Worm (Caenorhabditis elegans) whole organism, L1 larva: ENCODE measurements around the gene pak-2.
A peak's percentile ranks its signal among the peaks of the same experiment; 100 is the strongest.

ENCODE experiments used
- C04F5.9 ChIP-seq: sonication (generic microtip); optimal IDR thresholded peaks from 2 replicates; lab custom pipeline; 2016; ENCODE audit warnings: missing genetic modification characterization, missing compliant biosample characterization
- C16A3.4 ChIP-seq: fragments of 150-350 bp; optimal IDR thresholded peaks from 2 replicates; lab custom pipeline; 2014; ENCODE audit warnings: missing biosample characterization, missing genetic modification characterization
- C34B4.2 ChIP-seq: sonication (generic microtip); optimal IDR thresholded peaks from 2 replicates; lab custom pipeline; 2017; ENCODE audit warnings: mild to moderate bottlenecking, missing genetic modification characterization, missing compliant biosample characterization
- Y116A8C.19 ChIP-seq: sonication (generic microtip); optimal IDR thresholded peaks from 2 replicates; lab custom pipeline; 2016; ENCODE audit warnings: missing compliant biosample characterization, missing genetic modification characterization, borderline replicate concordance
- alr-1 ChIP-seq: fragments of 200-800 bp; sonication (Bioruptor generic); optimal IDR thresholded peaks from 2 replicates; lab custom pipeline; 2018; ENCODE audit warnings: borderline replicate concordance, mild to moderate bottlenecking, missing genetic modification characterization, missing compliant biosample characterization
- ama-1 ChIP-seq: fragments of 150-350 bp; optimal IDR thresholded peaks from 2 replicates; lab custom pipeline; 2014
- ceh-8 ChIP-seq: fragments of 200-800 bp; sonication (Bioruptor generic); optimal IDR thresholded peaks from 2 replicates; lab custom pipeline; 2018; ENCODE audit warnings: mild to moderate bottlenecking, missing genetic modification characterization, moderate library complexity, missing compliant biosample characterization
- ceh-82 ChIP-seq, 3 experiments: fragments of 150-350 bp in 1 of 3; sonication (generic microtip) in 2 of 3; optimal IDR thresholded peaks; 2 replicates each; lab custom pipeline; 2014 to 2017; ENCODE audit warnings: missing biosample characterization in 3 of 3, missing genetic modification characterization in 3 of 3
- ceh-88 ChIP-seq: fragments of 200-800 bp; sonication (Bioruptor generic); IDR thresholded peaks from 2 replicates; pipeline ENCODE4 v1.3.6; 2022; ENCODE audit warnings: missing genetic modification characterization, missing compliant biosample characterization
- dsc-1 ChIP-seq: sonication (generic microtip); optimal IDR thresholded peaks from 2 replicates; lab custom pipeline; 2016; ENCODE audit warnings: mild to moderate bottlenecking, missing genetic modification characterization, missing compliant biosample characterization
- efl-1 ChIP-seq, 4 experiments: fragments of 150-350 bp; optimal IDR thresholded peaks in 3 of 4; peaks in 1 of 4; 1 replicate in 1 of 4; 2 replicates in 3 of 4; lab custom pipeline; 2014; ENCODE audit warnings: missing biosample characterization in 2 of 4, missing genetic modification characterization in 2 of 4, missing genetic modification reagents in 2 of 4
- efl-3 ChIP-seq: fragments of 200-800 bp; sonication (Bioruptor generic); optimal IDR thresholded peaks from 2 replicates; lab custom pipeline; 2018; ENCODE audit warnings: mild to moderate bottlenecking, missing genetic modification characterization, missing compliant biosample characterization
- ets-5 ChIP-seq: fragments of 200-800 bp; sonication (Bioruptor generic); IDR thresholded peaks from 2 replicates; pipeline ENCODE4 v1.3.6; 2022; ENCODE audit warnings: missing genetic modification characterization, missing compliant biosample characterization
- fkh-4 ChIP-seq: sonication (generic microtip); optimal IDR thresholded peaks from 2 replicates; lab custom pipeline; 2016; ENCODE audit warnings: missing compliant biosample characterization, missing genetic modification characterization, borderline replicate concordance
- grh-1 ChIP-seq: fragments of 200-800 bp; sonication (Bioruptor generic); IDR thresholded peaks from 2 replicates; pipeline ENCODE4 v1.3.6; 2022; ENCODE audit warnings: missing genetic modification reagents, missing genetic modification characterization, missing compliant biosample characterization
- hlh-4 ChIP-seq: sonication (generic microtip); optimal IDR thresholded peaks from 2 replicates; lab custom pipeline; 2016; ENCODE audit warnings: mild to moderate bottlenecking, missing genetic modification characterization, missing compliant biosample characterization
- hpl-2 ChIP-seq: fragments of 150-350 bp; optimal IDR thresholded peaks from 2 replicates; lab custom pipeline; 2014; ENCODE audit warnings: missing biosample characterization, missing genetic modification reagents, missing genetic modification characterization
- irx-1 ChIP-seq: sonication (generic microtip); optimal IDR thresholded peaks from 2 replicates; lab custom pipeline; 2016; ENCODE audit warnings: missing genetic modification characterization, missing compliant biosample characterization
- lin-13 ChIP-seq: fragments of 150-350 bp; optimal IDR thresholded peaks from 2 replicates; lab custom pipeline; 2014; ENCODE audit warnings: missing biosample characterization, missing genetic modification reagents, missing genetic modification characterization
- lin-39 ChIP-seq: fragments of 150-350 bp; optimal IDR thresholded peaks from 2 replicates; lab custom pipeline; 2014; ENCODE audit warnings: missing biosample characterization, missing genetic modification reagents, missing genetic modification characterization
- mdl-1 ChIP-seq, 2 experiments: fragments of 150-350 bp; optimal IDR thresholded peaks; 2 replicates each; lab custom pipeline; 2014 to 2017; ENCODE audit warnings: missing biosample characterization in 2 of 2, missing genetic modification characterization in 2 of 2, inconsistent platforms in 1 of 2
- mef-2 ChIP-seq: fragments of 150-350 bp; optimal IDR thresholded peaks from 2 replicates; lab custom pipeline; 2014; ENCODE audit warnings: missing biosample characterization, missing genetic modification characterization
- mep-1 ChIP-seq: fragments of 150-350 bp; optimal IDR thresholded peaks from 2 replicates; lab custom pipeline; 2014; ENCODE audit warnings: missing biosample characterization, missing genetic modification characterization
- nhr-11 ChIP-seq: fragments of 150-350 bp; optimal IDR thresholded peaks from 2 replicates; lab custom pipeline; 2014; ENCODE audit warnings: missing biosample characterization, missing genetic modification characterization
- nhr-12 ChIP-seq: sonication (generic microtip); optimal IDR thresholded peaks from 2 replicates; lab custom pipeline; 2017; ENCODE audit warnings: missing biosample characterization, missing genetic modification characterization
- nhr-19 ChIP-seq: fragments of 200-800 bp; sonication (Bioruptor generic); conservative IDR thresholded peaks from 2 replicates; pipeline ENCODE4 v1.3.6; 2022; ENCODE audit warnings: missing genetic modification characterization, missing compliant biosample characterization
- nhr-20 ChIP-seq: sonication (generic microtip); optimal IDR thresholded peaks from 2 replicates; lab custom pipeline; 2016; ENCODE audit warnings: mild to moderate bottlenecking, missing genetic modification characterization, missing compliant biosample characterization
- nhr-237 ChIP-seq: fragments of 150-350 bp; optimal IDR thresholded peaks from 2 replicates; lab custom pipeline; 2014; ENCODE audit warnings: missing biosample characterization, missing genetic modification characterization
- nhr-28 ChIP-seq: fragments of 150-350 bp; optimal IDR thresholded peaks from 2 replicates; lab custom pipeline; 2014; ENCODE audit warnings: missing biosample characterization, missing genetic modification characterization
- nhr-71 ChIP-seq: sonication (generic microtip); optimal IDR thresholded peaks from 2 replicates; lab custom pipeline; 2016; ENCODE audit warnings: mild to moderate bottlenecking, missing genetic modification characterization, moderate library complexity, missing compliant biosample characterization
- nhr-76 ChIP-seq: sonication (generic microtip); optimal IDR thresholded peaks from 2 replicates; lab custom pipeline; 2017; ENCODE audit warnings: missing biosample characterization, missing genetic modification characterization
- nhr-77 ChIP-seq: fragments of 150-350 bp; optimal IDR thresholded peaks from 2 replicates; lab custom pipeline; 2014; ENCODE audit warnings: missing biosample characterization, missing genetic modification characterization
- nhr-85 ChIP-seq: sonication (generic microtip); peaks from one replicate; lab custom pipeline; 2016; ENCODE audit warnings: missing genetic modification characterization, inconsistent platforms, missing compliant biosample characterization
- pag-3 ChIP-seq: sonication (generic microtip); optimal IDR thresholded peaks from 2 replicates; lab custom pipeline; 2017; ENCODE audit warnings: missing genetic modification characterization, mild to moderate bottlenecking, missing compliant biosample characterization, antibody characterized with exemption, borderline replicate concordance; ENCODE audit not compliant: insufficient read depth
- pax-3 ChIP-seq: fragments of 200-800 bp; sonication (Bioruptor generic); optimal IDR thresholded peaks from 2 replicates; lab custom pipeline; 2018; ENCODE audit warnings: mild to moderate bottlenecking, missing genetic modification characterization, moderate library complexity, missing compliant biosample characterization
- rnt-1 ChIP-seq: sonication (generic microtip); optimal IDR thresholded peaks from 2 replicates; lab custom pipeline; 2016; ENCODE audit warnings: mild to moderate bottlenecking, missing genetic modification characterization, moderate library complexity, missing compliant biosample characterization
- skn-1 ChIP-seq: fragments of 150-350 bp; optimal IDR thresholded peaks from 2 replicates; lab custom pipeline; 2014; ENCODE audit warnings: missing biosample characterization, missing genetic modification characterization
- sox-4 ChIP-seq: sonication (generic microtip); optimal IDR thresholded peaks from 2 replicates; lab custom pipeline; 2016; ENCODE audit warnings: missing genetic modification characterization, missing compliant biosample characterization
- sup-37 ChIP-seq: fragments of 200-800 bp; sonication (Bioruptor generic); optimal IDR thresholded peaks from 2 replicates; lab custom pipeline; 2018; ENCODE audit warnings: mild to moderate bottlenecking, missing genetic modification characterization, missing compliant biosample characterization
- swsn-7 ChIP-seq: sonication (generic microtip); optimal IDR thresholded peaks from 2 replicates; lab custom pipeline; 2016; ENCODE audit warnings: missing genetic modification characterization, missing compliant biosample characterization
- unc-130 ChIP-seq: fragments of 150-350 bp; optimal IDR thresholded peaks from 2 replicates; lab custom pipeline; 2017; ENCODE audit warnings: missing biosample characterization, missing genetic modification characterization, inconsistent platforms
- unc-30 ChIP-seq: sonication (generic microtip); optimal IDR thresholded peaks from 2 replicates; lab custom pipeline; 2017; ENCODE audit warnings: missing biosample characterization, missing genetic modification characterization
- vab-15 ChIP-seq: sonication (generic microtip); optimal IDR thresholded peaks from 2 replicates; lab custom pipeline; 2017; ENCODE audit warnings: missing genotype, mild to moderate bottlenecking, missing genetic modification characterization, missing compliant biosample characterization
- xbp-1 ChIP-seq: sonication (generic microtip); optimal IDR thresholded peaks from 2 replicates; lab custom pipeline; 2016; ENCODE audit warnings: missing genetic modification characterization, missing compliant biosample characterization
- zag-1 ChIP-seq: fragments of 150-350 bp; optimal IDR thresholded peaks from 2 replicates; lab custom pipeline; 2014; ENCODE audit warnings: missing biosample characterization, missing genetic modification characterization
- zip-4 ChIP-seq: fragments of 200-800 bp; sonication (Bioruptor generic); optimal IDR thresholded peaks from 2 replicates; lab custom pipeline; 2018; ENCODE audit warnings: mild to moderate bottlenecking, missing genetic modification characterization, moderate library complexity, missing compliant biosample characterization

Gene pak-2

ce11 chrV:11082475-11082874 lies 43.2 kb upstream of the pak-2 start (continued):
- TF ChIP-seq pag-3 (tag; lab: Kevin White, UChicago) (peak; percentile 40), ceh-82 (tag; optimal IDR thresholded peaks at IDR 0.05; lab: Kevin White, UChicago) (peak; percentile 1 to 55 (median 34)), nhr-20 (peak; percentile 80), nhr-76 (no peak), mef-2 (tag; lab: Kevin White, UChicago) (no peak), ceh-88 (GFP tag; lab: Robert Waterston, UW) (no peak), lin-13 (GFP tag; lab: Kevin White, UChicago) (peak; percentile 14), sox-4 (tag; lab: Kevin White, UChicago) (no peak), unc-130 (peak; percentile 35), lin-39 (tag; lab: Kevin White, UChicago) (peak; percentile 23), irx-1 (peak; percentile 49), vab-15 (no peak), ets-5 (GFP tag; lab: Robert Waterston, UW) (no peak), nhr-28 (tag; lab: Kevin White, UChicago) (no peak), C16A3.4 (tag; lab: Kevin White, UChicago) (no peak), grh-1 (GFP tag; lab: Robert Waterston, UW) (no peak), ceh-8 (GFP tag; lab: Kevin White, UChicago) (no peak), nhr-12 (tag; lab: Kevin White, UChicago) (no peak), zip-4 (GFP tag; lab: Kevin White, UChicago) (no peak), unc-30 (tag; lab: Kevin White, UChicago) (no peak), efl-3 (GFP tag; lab: Kevin White, UChicago) (no peak), mep-1 (tag; lab: Kevin White, UChicago) (peak; percentile 49), sup-37 (GFP tag; lab: Kevin White, UChicago) (peak; percentile 71), nhr-71 (tag; lab: Kevin White, UChicago) (peak; percentile 93), zag-1 (tag; lab: Kevin White, UChicago) (no peak), swsn-7 (tag; lab: Kevin White, UChicago) (peak; percentile 68), nhr-237 (tag; lab: Kevin White, UChicago) (no peak), hlh-4 (tag; lab: Kevin White, UChicago) (no peak), pax-3 (tag; lab: Kevin White, UChicago) (no peak), nhr-77 (tag; lab: Kevin White, UChicago) (peak; percentile 78), skn-1 (tag; lab: Kevin White, UChicago) (no peak), nhr-85 (tag; lab: Kevin White, UChicago) (no peak), alr-1 (tag; lab: Kevin White, UChicago) (no peak), nhr-19 (peak; percentile 84), nhr-11 (tag; lab: Kevin White, UChicago) (peak; percentile 81), dsc-1 (tag; lab: Kevin White, UChicago) (peak; percentile 67), hpl-2 (GFP tag; lab: Kevin White, UChicago) (no peak), C04F5.9 (tag; lab: Kevin White, UChicago) (no peak), C34B4.2 (no peak), ama-1 (peak; percentile 83), rnt-1 (peak; percentile 88), fkh-4 (no peak), Y116A8C.19 (no peak), mdl-1 (tag; optimal IDR thresholded peaks at IDR 0.05; lab: Kevin White, UChicago) (peak in 1 of 2 experiments; percentile 22), efl-1 (optimal IDR thresholded peaks at IDR 0.05; lab: Kevin White, UChicago) (peak; percentile 25 to 39), efl-1 (GFP tag; optimal IDR thresholded peaks at IDR 0.05 in 1 of 2; lab: Kevin White, UChicago) (peak in 1 of 2 experiments; percentile 81), xbp-1 (tag; lab: Kevin White, UChicago) (peak; percentile 37)
